Worm (Caenorhabditis elegans) whole organism, L4 larva: ENCODE results near the gene T26E4.2.

Source experiments
- Y5F2A.4 ChIP-seq: fragments of 200-800 bp; sonication (Bioruptor generic); optimal IDR thresholded peaks from 2 replicates; lab custom pipeline; 2018; ENCODE audit warnings: mild to moderate bottlenecking, missing genetic modification characterization, missing compliant biosample characterization
- ama-1 ChIP-seq: fragments of 150-350 bp; optimal IDR thresholded peaks from 2 replicates; lab custom pipeline; 2014; ENCODE audit warnings: inconsistent platforms, mixed read lengths
- ceh-28 ChIP-seq: fragments of 150-350 bp; optimal IDR thresholded peaks from 2 replicates; lab custom pipeline; 2014; ENCODE audit warnings: missing biosample characterization, missing genetic modification reagents, missing genetic modification characterization
- duxl-1 ChIP-seq: sonication (generic microtip); optimal IDR thresholded peaks from 2 replicates; lab custom pipeline; 2016; ENCODE audit warnings: mild to moderate bottlenecking, missing genetic modification characterization, moderate library complexity, missing compliant biosample characterization; ENCODE audit not compliant: poor library complexity
- jun-1 ChIP-seq: fragments of 150-350 bp; optimal IDR thresholded peaks from 2 replicates; lab custom pipeline; 2014; ENCODE audit warnings: missing biosample characterization, missing genetic modification reagents, missing genetic modification characterization
- lsy-2 ChIP-seq, 2 experiments: fragments of 150-350 bp in 1 of 2; sonication (generic microtip) in 1 of 2; optimal IDR thresholded peaks; 2 replicates each; lab custom pipeline; 2014 to 2017; ENCODE audit warnings: missing biosample characterization in 2 of 2, missing genetic modification characterization in 2 of 2
- nhr-41 ChIP-seq: fragments of 200-800 bp; sonication (Bioruptor generic); IDR thresholded peaks from 2 replicates; pipeline ENCODE4 v1.3.6; 2022; ENCODE audit warnings: missing genetic modification reagents, missing genetic modification characterization, missing compliant biosample characterization

- TF ChIP-seq duxl-1 (tag; lab: Kevin White, UChicago) (no peak), nhr-41 (GFP tag; lab: Robert Waterston, UW) (no peak), lsy-2 (tag; optimal IDR thresholded peaks at IDR 0.05; lab: Kevin White, UChicago) (no peak), jun-1 (tag; lab: Kevin White, UChicago) (no peak), ceh-28 (tag; lab: Kevin White, UChicago) (no peak), ama-1 (lab: Kevin White, UChicago) (no peak), Y5F2A.4 (GFP tag; lab: Kevin White, UChicago) (no peak)
Measured at ce11 chrV:15733568-15733967, 47.6 kb upstream of the T26E4.2 start, which contains the start of gene T23D5.3.
